Fruit fly (Drosophila melanogaster): ENCODE results near the gene meru.

meru gene

DNA sequence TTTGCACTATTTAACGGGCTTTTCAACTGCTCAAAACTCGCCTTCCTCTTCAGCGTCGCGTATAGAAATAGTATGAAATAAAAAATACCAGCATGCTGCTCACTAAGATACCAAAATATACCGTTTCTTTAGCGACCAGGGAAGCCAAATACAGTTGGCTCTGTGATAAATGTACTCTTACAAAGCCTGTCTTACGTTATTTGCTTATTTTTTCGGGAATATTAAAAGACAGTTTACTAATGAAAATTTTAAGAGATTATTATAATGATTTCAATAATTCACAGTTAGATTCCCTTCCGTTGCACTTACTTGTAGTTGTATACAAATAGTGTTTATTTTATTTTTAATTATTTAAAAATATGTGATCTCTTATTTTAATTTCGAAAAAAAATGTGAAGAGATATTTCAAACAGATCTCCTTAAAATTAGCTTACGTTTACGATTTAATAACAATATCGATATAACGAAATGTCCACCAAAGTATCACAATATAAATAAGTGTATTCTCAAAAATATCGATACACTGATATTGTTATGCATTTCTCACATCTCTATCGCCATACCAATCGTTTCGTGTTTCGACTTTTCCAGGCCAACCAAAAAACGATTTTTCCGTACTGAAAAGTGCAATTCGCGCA is 17.4 kb downstream of the meru start, which contains the start of the genes DCP2 and dbo:
TSS of gene DCP2 (minus strand) at position 77 of the 638 bp plus-strand sequence.
TSS of gene dbo (plus strand) at position 542 of the 638 bp plus-strand sequence.
- TF ChIP-seq Pdp1 (GFP tag; optimal IDR thresholded peaks at IDR 0.05) = peak; percentile 55 to 61
- TF ChIP-seq Meics (GFP tag; optimal IDR thresholded peaks at IDR 0.05) = peak; percentile 73
- TF ChIP-seq hkb (optimal IDR thresholded peaks at IDR 0.05) = no peak
- TF ChIP-seq hkb (GFP tag; IDR thresholded peaks at IDR 0.05) = peak; percentile 74
- no peak for TF ChIP-seq Hr78 (GFP tag; optimal IDR thresholded peaks at IDR 0.05)
- peak; percentile 67 for TF ChIP-seq Xrp1 (GFP tag; IDR thresholded peaks at IDR 0.05)
- no peak for TF ChIP-seq CG17612 (GFP tag; IDR thresholded peaks at IDR 0.05)
- peak; percentile 8 for TF ChIP-seq corto (GFP tag; optimal IDR thresholded peaks at IDR 0.05)
- peak; percentile 35; the same call in 1 of the 3 replicates for TF ChIP-seq CG11093 (GFP tag; IDR thresholded peaks at IDR 0.05)
- peak; percentile 47 for TF ChIP-seq zen (tag; optimal IDR thresholded peaks at IDR 0.05)
- peak; percentile 71 for TF ChIP-seq al (GFP tag; IDR thresholded peaks at IDR 0.05)
- peak; percentile 12 for TF ChIP-seq CG10147 (GFP tag; optimal IDR thresholded peaks at IDR 0.05)
- TF ChIP-seq GATAe (GFP tag; conservative IDR thresholded peaks at IDR 0.05) = no peak
- peak in 1 of 2 experiments; percentile 63 for TF ChIP-seq bsh (GFP tag; optimal IDR thresholded peaks at IDR 0.05)
- TF ChIP-seq CG33557 (GFP tag; optimal IDR thresholded peaks at IDR 0.05) = peak; percentile 32
- peak; percentile 51; the same call in 2 of the 3 replicates for TF ChIP-seq B-H1 (GFP tag; IDR thresholded peaks at IDR 0.05)
- TF ChIP-seq btn (GFP tag; optimal IDR thresholded peaks at IDR 0.05) = no peak
- peak; percentile 61 for TF ChIP-seq Ssrp (tag; optimal IDR thresholded peaks at IDR 0.05)
- TF ChIP-seq CG1603 (tag; optimal IDR thresholded peaks at IDR 0.05) = peak; percentile 26
- TF ChIP-seq Vsx1 (GFP tag; optimal IDR thresholded peaks at IDR 0.05) = no peak
- TF ChIP-seq CG13894 (tag; optimal IDR thresholded peaks at IDR 0.05) = peak; percentile 69
- TF ChIP-seq da (GFP tag; optimal IDR thresholded peaks at IDR 0.05) = no peak
- no peak for TF ChIP-seq CG15011 (GFP tag; optimal IDR thresholded peaks at IDR 0.05)
- TF ChIP-seq CG12071 (GFP tag; optimal IDR thresholded peaks at IDR 0.05) = no peak
- TF ChIP-seq Rfx (GFP tag; IDR thresholded peaks at IDR 0.05) = peak; percentile 76
- TF ChIP-seq CG7556 (GFP tag; optimal IDR thresholded peaks at IDR 0.05) = peak; percentile 20
- TF ChIP-seq dysf (GFP tag; IDR thresholded peaks at IDR 0.05) = peak; percentile 75; the same call in 2 of the 3 replicates
- no peak for TF ChIP-seq wek (GFP tag; optimal IDR thresholded peaks at IDR 0.05)
- peak; percentile 9 for TF ChIP-seq ems (GFP tag; optimal IDR thresholded peaks at IDR 0.05)
- TF ChIP-seq CG2202 (tag; optimal IDR thresholded peaks at IDR 0.05) = no peak
- no peak for TF ChIP-seq br (optimal IDR thresholded peaks at IDR 0.05)
- no peak for TF ChIP-seq CHES-1-like (GFP tag; optimal IDR thresholded peaks at IDR 0.05)
- TF ChIP-seq gro (GFP tag; optimal IDR thresholded peaks at IDR 0.05) = no peak
- peak; percentile 44 for TF ChIP-seq jumu (GFP tag; optimal IDR thresholded peaks at IDR 0.05)
- peak; percentile 36 for TF ChIP-seq Fer1 (GFP tag; optimal IDR thresholded peaks at IDR 0.05)
- no peak for TF ChIP-seq CG1832 (GFP tag; optimal IDR thresholded peaks at IDR 0.05)
- no peak for TF ChIP-seq dan (GFP tag; IDR thresholded peaks at IDR 0.05)
- 0 out of 2 replicates have a peak, but pooled peaks have one; percentile 0 for TF ChIP-seq CG1024 (GFP tag; IDR thresholded peaks at IDR 0.05)
- peak; percentile 27 for TF ChIP-seq stwl (tag; optimal IDR thresholded peaks at IDR 0.05)
- no peak for TF ChIP-seq CG17802 (tag; optimal IDR thresholded peaks at IDR 0.05)
- TF ChIP-seq CG12391 (tag; optimal IDR thresholded peaks at IDR 0.05) = peak; percentile 81
- TF ChIP-seq gsb (GFP tag; IDR thresholded peaks at IDR 0.05) = no peak
- TF ChIP-seq CG9876 (GFP tag; optimal IDR thresholded peaks at IDR 0.05) = no peak
- TF ChIP-seq MTF-1 (GFP tag; optimal IDR thresholded peaks at IDR 0.05; ENCODE audit: borderline replicate concordance) = no peak
- TF ChIP-seq CoRest (tag; optimal IDR thresholded peaks at IDR 0.05) = peak; percentile 83
- no peak for TF ChIP-seq Side (GFP tag; optimal IDR thresholded peaks at IDR 0.05)
- TF ChIP-seq Hr39 (optimal IDR thresholded peaks at IDR 0.05) = no peak
- TF ChIP-seq row (GFP tag; IDR thresholded peaks at IDR 0.05) = peak; percentile 85
- no peak for TF ChIP-seq CG4360 (GFP tag; IDR thresholded peaks at IDR 0.05)
- TF ChIP-seq CG18476 (GFP tag; optimal IDR thresholded peaks at IDR 0.05) = peak; percentile 43

All from whole organism, embryonic.